Worm (Caenorhabditis elegans) whole organism, early embryonic: ENCODE results near the gene ZC373.5.
A peak's percentile ranks its signal among the peaks of the same experiment; 100 is the strongest.

Experiments used
- B0310.2 ChIP-seq: sonication (generic microtip); optimal IDR thresholded peaks from 2 replicates; lab custom pipeline; 2016; ENCODE audit warnings: mild to moderate bottlenecking, missing genetic modification characterization, missing compliant biosample characterization
- F13C5.2 ChIP-seq: sonication (generic microtip); optimal IDR thresholded peaks from 2 replicates; lab custom pipeline; 2017; ENCODE audit warnings: mild to moderate bottlenecking, missing genetic modification characterization, inconsistent platforms, missing compliant biosample characterization
- aly-1 ChIP-seq: sonication (generic microtip); optimal IDR thresholded peaks from 2 replicates; lab custom pipeline; 2016; ENCODE audit warnings: missing genetic modification characterization, missing compliant biosample characterization
- ama-1 ChIP-seq: fragments of 150-350 bp; optimal IDR thresholded peaks from 2 replicates; lab custom pipeline; 2014
- ceh-13 ChIP-seq: fragments of 200-800 bp; sonication (Bioruptor generic); optimal IDR thresholded peaks from 2 replicates; lab custom pipeline; 2018; ENCODE audit warnings: mild to moderate bottlenecking, missing genetic modification characterization, missing compliant biosample characterization
- ceh-36 ChIP-seq: sonication (generic microtip); optimal IDR thresholded peaks from 2 replicates; lab custom pipeline; 2016; ENCODE audit warnings: missing genetic modification characterization, inconsistent platforms, missing compliant biosample characterization
- ets-7 ChIP-seq: sonication (generic microtip); optimal IDR thresholded peaks from 2 replicates; lab custom pipeline; 2016; ENCODE audit warnings: missing genotype, missing genetic modification characterization, missing compliant biosample characterization
- flt-1 ChIP-seq: fragments of 200-800 bp; sonication (Bioruptor generic); IDR thresholded peaks from 2 replicates; pipeline ENCODE4 v1.3.6; 2022; ENCODE audit warnings: missing genetic modification characterization, missing compliant biosample characterization
- hmbx-1 ChIP-seq: sonication (generic microtip); optimal IDR thresholded peaks from 2 replicates; lab custom pipeline; 2016; ENCODE audit warnings: mild to moderate bottlenecking, missing genetic modification characterization, missing compliant biosample characterization
- hmg-4 ChIP-seq: fragments of 200-800 bp; sonication (Bioruptor generic); optimal IDR thresholded peaks from 2 replicates; lab custom pipeline; 2018; ENCODE audit warnings: mild to moderate bottlenecking, missing genetic modification characterization, missing compliant biosample characterization
- hnd-1 ChIP-seq: sonication (generic microtip); optimal IDR thresholded peaks from 2 replicates; lab custom pipeline; 2016; ENCODE audit warnings: missing genetic modification characterization, missing compliant biosample characterization
- pes-1 ChIP-seq: fragments of 200-800 bp; sonication (Bioruptor generic); IDR thresholded peaks from 2 replicates; pipeline ENCODE4 v1.3.6; 2022; ENCODE audit warnings: missing genetic modification reagents, missing genetic modification characterization, missing compliant biosample characterization
- scrt-1 ChIP-seq: fragments of 200-800 bp; sonication (Bioruptor generic); IDR thresholded peaks from 2 replicates; pipeline ENCODE4 v1.3.6; 2022; ENCODE audit warnings: missing genetic modification characterization, missing compliant biosample characterization
- sea-1 ChIP-seq: fragments of 200-800 bp; sonication (Bioruptor generic); conservative IDR thresholded peaks from 2 replicates; pipeline ENCODE4 v1.3.6; 2022; ENCODE audit warnings: missing genetic modification characterization, missing compliant biosample characterization
- tbx-11 ChIP-seq: fragments of 200-800 bp; sonication (Bioruptor generic); IDR thresholded peaks from 2 replicates; pipeline ENCODE4 v1.3.6; 2022; ENCODE audit warnings: missing genetic modification characterization, missing compliant biosample characterization
- tbx-37 ChIP-seq: fragments of 200-800 bp; sonication (Bioruptor generic); conservative IDR thresholded peaks from 2 replicates; pipeline ENCODE4 v1.3.6; 2022; ENCODE audit warnings: missing genetic modification reagents, missing genetic modification characterization, missing compliant biosample characterization
- tra-4 ChIP-seq: sonication (generic microtip); optimal IDR thresholded peaks from 2 replicates; lab custom pipeline; 2017; ENCODE audit warnings: missing genetic modification characterization, missing compliant biosample characterization

ZC373.5 gene

DNA sequence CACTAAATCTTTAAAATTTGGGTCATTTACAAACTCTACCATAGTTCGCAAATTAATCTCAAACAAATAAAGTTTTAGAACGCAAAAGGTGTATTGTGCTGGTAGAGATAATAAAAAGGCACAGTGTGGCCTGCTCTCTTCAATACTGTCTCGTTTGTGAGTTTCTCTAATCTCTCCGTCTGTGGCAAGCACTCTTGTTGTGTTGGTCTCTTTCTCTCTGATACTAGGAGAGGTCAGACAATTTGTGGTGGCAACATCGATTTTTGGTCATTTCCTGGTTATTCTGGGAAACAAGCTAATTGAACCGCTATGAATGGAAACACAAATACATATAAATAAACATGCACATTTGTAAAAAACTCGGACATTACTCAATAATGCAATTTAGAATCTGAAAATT, at the start of gene ZC373.5:
Gene ZC373.5 (minus strand): TSS at position 159 of the 400 bp plus-strand sequence.
- peak; percentile 43 for TF ChIP-seq hmg-4 (GFP tag; lab: Kevin White, UChicago)
- TF ChIP-seq scrt-1 (GFP tag; lab: Robert Waterston, UW): no peak

DNA sequence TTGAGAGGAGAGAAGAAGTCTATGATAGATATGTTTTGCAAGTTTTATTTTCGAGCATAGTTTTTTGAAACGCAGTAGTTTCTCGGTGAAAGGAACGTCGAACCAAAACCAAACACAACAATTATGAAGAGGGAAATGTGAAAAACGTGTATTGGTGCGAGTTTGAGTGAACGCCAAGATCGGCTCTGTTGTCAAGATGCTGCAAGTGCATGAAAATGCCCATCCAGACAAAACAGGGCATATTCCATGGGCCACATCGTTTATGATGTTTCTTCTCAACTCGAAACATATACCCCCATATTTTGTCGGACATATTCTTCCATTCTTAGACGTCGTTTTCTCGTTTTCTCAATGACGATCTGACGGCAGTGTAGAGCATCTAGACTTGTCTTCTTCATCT, 48.8 kb upstream of the ZC373.5 start:
- TF ChIP-seq pes-1 (GFP tag; lab: Robert Waterston, UW) (no peak), ama-1 (lab: Kevin White, UChicago) (no peak), scrt-1 (GFP tag; lab: Robert Waterston, UW) (no peak), tra-4 (tag; lab: Kevin White, UChicago) (no peak), ets-7 (no peak), ceh-13 (GFP tag; lab: Kevin White, UChicago) (no peak), hmbx-1 (tag; lab: Kevin White, UChicago) (no peak), ceh-36 (tag; lab: Kevin White, UChicago) (no peak)

DNA sequence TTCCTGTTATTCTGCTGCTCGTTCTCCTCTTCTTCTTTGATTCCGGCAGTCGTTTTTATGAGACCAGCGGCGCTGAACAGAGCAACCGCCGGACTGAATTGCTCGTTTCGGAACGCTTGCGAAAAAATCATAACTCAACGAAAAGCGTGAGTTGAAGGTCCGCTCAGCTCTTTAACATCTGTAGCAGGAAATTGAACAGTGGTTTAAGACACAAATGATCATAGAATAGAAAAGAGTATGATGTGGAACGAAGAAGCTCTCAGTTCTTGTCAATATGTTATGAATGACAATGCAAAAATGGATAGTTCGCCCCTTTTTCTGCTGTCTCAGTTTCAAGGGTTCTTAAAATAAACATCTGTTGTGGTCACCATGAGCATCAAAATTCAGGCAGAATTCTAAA, 39.5 kb upstream of the ZC373.5 start:
- TF ChIP-seq ceh-36 (tag; lab: Kevin White, UChicago): no peak
- no peak for TF ChIP-seq ama-1 (lab: Kevin White, UChicago)

ce11 chrX:10095145-10095544, 21.0 kb upstream of the ZC373.5 start, which contains the start of gene flp-2:
Gene flp-2 (minus strand): TSS chrX:10095245.
- no peak for TF ChIP-seq scrt-1 (GFP tag; lab: Robert Waterston, UW)
- no peak for TF ChIP-seq ama-1 (lab: Kevin White, UChicago)

DNA sequence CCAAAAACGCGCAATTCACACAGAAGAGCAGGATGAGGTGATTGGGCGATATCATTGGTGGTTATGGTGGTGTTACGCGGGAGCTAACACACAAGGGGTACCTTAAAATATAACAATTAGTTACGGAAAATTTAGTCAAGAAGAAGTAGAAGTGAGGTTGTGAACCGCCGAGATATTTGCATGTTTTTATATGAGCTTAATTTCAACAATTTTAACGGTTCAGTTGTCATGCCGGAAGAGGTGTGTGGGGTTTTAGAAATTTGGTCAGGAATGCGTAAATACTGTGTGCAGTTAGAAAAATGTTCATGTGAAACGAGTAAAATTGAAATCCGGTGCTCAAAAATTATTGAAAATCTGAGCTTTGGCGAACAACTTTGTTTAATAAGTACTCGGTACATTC, 18.7 kb upstream of the ZC373.5 start, which contains the start of gene flp-3:
Gene flp-3 (minus strand): TSS at position 101 of the 400 bp plus-strand sequence.
- no peak for TF ChIP-seq hmbx-1 (tag; lab: Kevin White, UChicago)
- no peak for TF ChIP-seq ceh-13 (GFP tag; lab: Kevin White, UChicago)
- no peak for TF ChIP-seq pes-1 (GFP tag; lab: Robert Waterston, UW)
- no peak for TF ChIP-seq F13C5.2
- TF ChIP-seq flt-1 (GFP tag; lab: Robert Waterston, UW): no peak

- no peak for TF ChIP-seq scrt-1 (GFP tag; lab: Robert Waterston, UW)
- no peak for TF ChIP-seq ceh-13 (GFP tag; lab: Kevin White, UChicago)
- no peak for TF ChIP-seq tra-4 (tag; lab: Kevin White, UChicago)
- no peak for TF ChIP-seq flt-1 (GFP tag; lab: Robert Waterston, UW)
- TF ChIP-seq aly-1 (tag; lab: Kevin White, UChicago): no peak
- TF ChIP-seq tbx-37 (GFP tag; lab: Robert Waterston, UW): no peak
- no peak for TF ChIP-seq hmg-4 (GFP tag; lab: Kevin White, UChicago)
- no peak for TF ChIP-seq ets-7
- TF ChIP-seq B0310.2 (tag; lab: Kevin White, UChicago): no peak
- TF ChIP-seq tbx-11 (GFP tag; lab: Robert Waterston, UW): no peak
- TF ChIP-seq hmbx-1 (tag; lab: Kevin White, UChicago): no peak
- no peak for TF ChIP-seq F13C5.2
- TF ChIP-seq sea-1: no peak
- no peak for TF ChIP-seq hnd-1
- no peak for TF ChIP-seq ceh-36 (tag; lab: Kevin White, UChicago)
- TF ChIP-seq ama-1 (lab: Kevin White, UChicago): no peak
- no peak for TF ChIP-seq pes-1 (GFP tag; lab: Robert Waterston, UW)
Measured at ce11 chrX:10087866-10088265, 13.7 kb upstream of the ZC373.5 start, which contains the start of gene flp-28. Gene flp-28 (minus strand): TSS chrX:10087966.

ce11 chrX:10085073-10085472, 10.9 kb upstream of the ZC373.5 start:
- TF ChIP-seq sea-1 (no peak), ceh-36 (tag; lab: Kevin White, UChicago) (no peak), ceh-13 (GFP tag; lab: Kevin White, UChicago) (no peak), aly-1 (tag; lab: Kevin White, UChicago) (no peak), hmg-4 (GFP tag; lab: Kevin White, UChicago) (no peak), scrt-1 (GFP tag; lab: Robert Waterston, UW) (no peak), F13C5.2 (no peak), B0310.2 (tag; lab: Kevin White, UChicago) (no peak), tbx-11 (GFP tag; lab: Robert Waterston, UW) (no peak), pes-1 (GFP tag; lab: Robert Waterston, UW) (no peak), ets-7 (no peak), tra-4 (tag; lab: Kevin White, UChicago) (no peak), hmbx-1 (tag; lab: Kevin White, UChicago) (no peak), ama-1 (lab: Kevin White, UChicago) (no peak), tbx-37 (GFP tag; lab: Robert Waterston, UW) (no peak)

DNA sequence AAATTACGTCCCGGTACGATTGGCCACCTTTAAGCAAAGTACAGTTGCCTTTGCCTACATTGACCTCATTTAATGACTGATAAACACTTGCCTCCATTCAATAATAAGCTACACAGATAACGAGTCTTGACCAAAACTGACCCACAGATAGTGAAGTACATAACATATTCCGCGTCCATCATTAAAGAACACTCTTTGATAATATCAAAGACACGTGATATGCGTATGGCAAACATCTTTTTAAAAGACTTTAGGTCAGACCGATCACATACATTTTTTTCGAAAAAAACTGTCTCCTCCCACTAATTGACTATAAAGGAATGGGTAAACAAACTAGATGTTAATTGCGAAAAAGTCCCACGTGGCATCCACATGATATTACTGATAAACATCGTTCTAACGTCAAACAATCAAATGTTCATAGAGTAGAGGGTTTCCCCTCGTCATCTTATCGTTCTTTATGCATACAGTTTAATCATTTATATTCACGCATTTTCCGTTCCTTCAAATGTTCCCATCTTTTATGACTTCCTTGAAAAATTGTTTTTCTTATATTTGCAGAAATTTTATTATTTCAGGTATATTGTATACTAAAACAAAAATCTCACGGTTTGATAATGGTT, 10.0 kb upstream of the ZC373.5 start, which contains the start of gene W07E11.1:
Gene W07E11.1 (plus strand): TSS at position 573 of the 623 bp plus-strand sequence.
- no peak for TF ChIP-seq pes-1 (GFP tag; lab: Robert Waterston, UW)
- TF ChIP-seq hmg-4 (GFP tag; lab: Kevin White, UChicago): no peak
- TF ChIP-seq ets-7: no peak
- TF ChIP-seq B0310.2 (tag; lab: Kevin White, UChicago): no peak
- no peak for TF ChIP-seq ceh-36 (tag; lab: Kevin White, UChicago)
- no peak for TF ChIP-seq tbx-37 (GFP tag; lab: Robert Waterston, UW)
- no peak for TF ChIP-seq flt-1 (GFP tag; lab: Robert Waterston, UW)
- no peak for TF ChIP-seq aly-1 (tag; lab: Kevin White, UChicago)
- no peak for TF ChIP-seq ceh-13 (GFP tag; lab: Kevin White, UChicago)
- TF ChIP-seq sea-1: no peak
- TF ChIP-seq scrt-1 (GFP tag; lab: Robert Waterston, UW): no peak
- no peak for TF ChIP-seq tra-4 (tag; lab: Kevin White, UChicago)
- TF ChIP-seq F13C5.2: no peak
- no peak for TF ChIP-seq hnd-1
